Fruit fly (Drosophila melanogaster) whole organism, wandering third instar larva: ENCODE data around the gene Teh2.

Experiments
- Abd-B ChIP-seq: fragments of >200 bp; optimal IDR thresholded peaks from 2 replicates; lab custom pipeline; 2017; ENCODE audit warnings: missing biosample characterization, missing genetic modification characterization
- CrebA ChIP-seq: fragments of 200-800 bp; sonication (Bioruptor generic); optimal IDR thresholded peaks from 2 replicates; lab custom pipeline; 2016; ENCODE audit warnings: missing biosample characterization, mild to moderate bottlenecking, missing genetic modification characterization, borderline replicate concordance
- Dfd ChIP-seq: fragments of >200 bp; optimal IDR thresholded peaks from 2 replicates; lab custom pipeline; 2017; ENCODE audit warnings: missing biosample characterization, missing genetic modification characterization
- Dif ChIP-seq: fragments of 200-275, 200-300 bp; sonication (Bioruptor generic); optimal IDR thresholded peaks from 2 replicates; lab custom pipeline; 2018; ENCODE audit warnings: missing biosample characterization, missing genetic modification characterization; ENCODE audit not compliant: partially characterized antibody
- GATAd ChIP-seq: sonication (Bioruptor generic); optimal IDR thresholded peaks from 2 replicates; lab custom pipeline; 2016; ENCODE audit warnings: missing biosample characterization, missing genetic modification characterization
- HLH106 ChIP-seq: fragments of 200-800 bp; optimal IDR thresholded peaks from 3 replicates; lab custom pipeline; 2019; ENCODE audit warnings: missing biosample characterization, mild to moderate bottlenecking, missing genetic modification characterization, moderate library complexity
- Hnf4 ChIP-seq: fragments of 200-800 bp; sonication (Bioruptor generic); optimal IDR thresholded peaks from 2 replicates; lab custom pipeline; 2016; ENCODE audit warnings: missing biosample characterization, mild to moderate bottlenecking, missing genetic modification characterization
- Jra ChIP-seq: sonication (Bioruptor generic); optimal IDR thresholded peaks from 2 replicates; lab custom pipeline; 2016; ENCODE audit warnings: missing biosample characterization, missing genetic modification characterization
- Mio ChIP-seq: sonication (Bioruptor generic); optimal IDR thresholded peaks from 2 replicates; lab custom pipeline; 2016; ENCODE audit warnings: missing biosample characterization, missing genetic modification characterization
- N ChIP-seq: fragments of >200 bp; optimal IDR thresholded peaks from 2 replicates; lab custom pipeline; 2018; ENCODE audit warnings: missing biosample characterization, missing external identifiers, missing genetic modification characterization
- Rel ChIP-seq, 2 experiments: fragments of 200-800 bp; sonication (Bioruptor generic) in 1 of 2; optimal IDR thresholded peaks; 2 replicates in 1 of 2; 3 replicates in 1 of 2; lab custom pipeline; 2016 to 2019; ENCODE audit warnings: mild to moderate bottlenecking in 2 of 2, missing biosample characterization in 2 of 2, missing genetic modification characterization in 2 of 2, moderate library complexity in 1 of 2
- Sp1 ChIP-seq: fragments of 200-800 bp; sonication (Bioruptor generic); optimal IDR thresholded peaks from 3 replicates; lab custom pipeline; 2019; ENCODE audit warnings: missing biosample characterization, mild to moderate bottlenecking, missing genetic modification characterization, moderate library complexity
- Vsx2 ChIP-seq: fragments of 200-300, 225-300 bp; sonication (Bioruptor generic); optimal IDR thresholded peaks from 2 replicates; lab custom pipeline; 2018; ENCODE audit warnings: missing biosample characterization, missing genetic modification characterization; ENCODE audit not compliant: partially characterized antibody
- br ChIP-seq: fragments of 200-800 bp; sonication (Bioruptor generic); optimal IDR thresholded peaks from 2 replicates; lab custom pipeline; 2016; ENCODE audit warnings: missing biosample characterization, missing genetic modification characterization
- brk ChIP-seq: fragments of 200-800 bp; sonication (Bioruptor generic); optimal IDR thresholded peaks from 2 replicates; lab custom pipeline; 2016; ENCODE audit warnings: missing biosample characterization, mild to moderate bottlenecking, missing genetic modification characterization
- dl ChIP-seq, 2 experiments: fragments of 175-275, 200-275 bp in 1 of 2; fragments of 200-275 bp in 1 of 2; sonication (Bioruptor generic); optimal IDR thresholded peaks; lab custom pipeline; 2018; ENCODE audit warnings: mild to moderate bottlenecking in 2 of 2, missing biosample characterization in 2 of 2, missing genetic modification characterization in 2 of 2, moderate library complexity in 2 of 2; ENCODE audit not compliant: partially characterized antibody in 2 of 2, insufficient read depth in 1 of 2
- dmrt93B ChIP-seq: fragments of 200-800 bp; sonication (Bioruptor generic); optimal IDR thresholded peaks from 2 replicates; lab custom pipeline; 2018; ENCODE audit warnings: missing biosample characterization, mild to moderate bottlenecking, missing genetic modification characterization
- dsf ChIP-seq: sonication (Bioruptor generic); optimal IDR thresholded peaks from 2 replicates; lab custom pipeline; 2016; ENCODE audit warnings: missing biosample characterization, missing genetic modification characterization, borderline replicate concordance
- ey ChIP-seq: fragments of 200-800 bp; sonication (Bioruptor generic); optimal IDR thresholded peaks from 2 replicates; lab custom pipeline; 2016; ENCODE audit warnings: missing biosample characterization, missing genetic modification characterization
- foxo ChIP-seq, 2 experiments: fragments of 200-800 bp; sonication (Bioruptor generic); optimal IDR thresholded peaks; 2 replicates in 1 of 2; 3 replicates in 1 of 2; lab custom pipeline; 2016 to 2017; ENCODE audit warnings: missing biosample characterization in 2 of 2, missing genetic modification characterization in 2 of 2
- fru ChIP-seq: fragments of 200-800 bp; sonication (Bioruptor generic); optimal IDR thresholded peaks from 3 replicates; lab custom pipeline; 2016; ENCODE audit warnings: missing biosample characterization, mild to moderate bottlenecking, missing genetic modification characterization
- h ChIP-seq: fragments of 200-800 bp; sonication (Bioruptor generic); optimal IDR thresholded peaks from 3 replicates; lab custom pipeline; 2016; ENCODE audit warnings: missing biosample characterization, mild to moderate bottlenecking, missing genetic modification characterization
- jim ChIP-seq: fragments of 175-275, 200-325 bp; sonication (Bioruptor generic); optimal IDR thresholded peaks from 2 replicates; lab custom pipeline; 2016; ENCODE audit warnings: missing biosample characterization, mild to moderate bottlenecking, missing genetic modification characterization
- pan ChIP-seq: fragments of >200 bp; optimal IDR thresholded peaks from 2 replicates; lab custom pipeline; 2017
- psq ChIP-seq: fragments of 200-800 bp; sonication (Bioruptor generic); optimal IDR thresholded peaks from 3 replicates; lab custom pipeline; 2017; ENCODE audit warnings: missing biosample characterization, mild to moderate bottlenecking, missing genetic modification characterization, moderate library complexity
- rgr ChIP-seq: fragments of 200-800 bp; sonication (Bioruptor generic); optimal IDR thresholded peaks from 3 replicates; lab custom pipeline; 2016; ENCODE audit warnings: missing biosample characterization, mild to moderate bottlenecking, missing genetic modification characterization
- sage ChIP-seq: fragments of 200-800 bp; sonication (Bioruptor generic); optimal IDR thresholded peaks from 2 replicates; lab custom pipeline; 2016; ENCODE audit warnings: missing biosample characterization, mild to moderate bottlenecking, missing genetic modification characterization
- sv ChIP-seq: fragments of 200-800 bp; sonication (Bioruptor generic); optimal IDR thresholded peaks from 3 replicates; lab custom pipeline; 2016; ENCODE audit warnings: missing biosample characterization, missing genetic modification characterization
- tai ChIP-seq: sonication (Bioruptor generic); optimal IDR thresholded peaks from 2 replicates; lab custom pipeline; 2016; ENCODE audit warnings: missing biosample characterization, missing genetic modification characterization
- usp ChIP-seq: fragments of >200 bp; optimal IDR thresholded peaks from 2 replicates; lab custom pipeline; 2017; ENCODE audit warnings: missing biosample characterization, missing genetic modification characterization

The Teh2 gene

DNA sequence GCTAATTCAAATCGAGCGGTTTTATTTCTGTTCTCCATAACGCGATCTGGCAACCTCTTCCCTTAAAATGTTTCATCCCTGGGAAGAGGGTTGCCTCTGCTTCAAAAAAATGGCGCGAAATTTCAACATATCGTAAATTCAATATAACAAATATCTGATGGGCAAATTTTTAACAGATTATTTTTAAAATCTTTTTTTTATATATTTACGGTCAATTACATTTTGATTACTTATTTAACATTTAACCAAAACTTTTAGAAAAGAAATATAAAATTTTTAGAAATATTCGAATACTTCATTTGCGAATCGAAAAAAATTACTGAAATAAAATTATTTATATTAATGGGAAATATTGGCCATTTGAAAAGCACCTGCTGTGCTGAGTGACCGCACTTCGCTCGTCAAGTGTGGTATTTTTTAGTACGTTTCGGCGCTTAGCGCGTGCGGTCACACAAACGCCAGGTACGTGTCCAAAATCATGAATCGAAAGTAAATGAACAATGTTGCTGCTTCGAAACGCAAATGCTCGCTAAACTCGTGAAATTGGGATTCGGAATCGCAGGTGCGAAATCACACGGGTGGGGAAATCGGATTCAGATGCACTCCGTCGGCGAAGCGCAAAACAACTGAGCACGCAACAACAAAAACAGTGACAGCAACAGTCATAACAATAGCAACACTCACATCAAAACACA is 17.7 kb downstream of the Teh2 start, which contains the start of gene Ero1L:
TSS of gene Ero1L (plus strand) at position 448 of the 695 bp plus-strand sequence.
- TF ChIP-seq brk (no peak), h (peak; percentile 3), sage (GFP tag; lab: Kevin White, UChicago) (no peak), psq (GFP tag; lab: Kevin White, UChicago) (peak; percentile 14), Hnf4 (GFP tag; lab: Kevin White, UChicago) (peak; percentile 24), GATAd (GFP tag; lab: Kevin White, UChicago) (no peak), HLH106 (tag; lab: Kevin White, UChicago) (peak; percentile 51), Mio (GFP tag; lab: Kevin White, UChicago) (no peak), Dif (GFP tag; lab: Kevin White, UChicago) (peak; percentile 40), CrebA (GFP tag; lab: Kevin White, UChicago) (peak; percentile 51), Rel (GFP tag; optimal IDR thresholded peaks at IDR 0.05; lab: Kevin White, UChicago) (no peak), Rel (tag; optimal IDR thresholded peaks at IDR 0.05; lab: Kevin White, UChicago) (peak; percentile 67)

DNA sequence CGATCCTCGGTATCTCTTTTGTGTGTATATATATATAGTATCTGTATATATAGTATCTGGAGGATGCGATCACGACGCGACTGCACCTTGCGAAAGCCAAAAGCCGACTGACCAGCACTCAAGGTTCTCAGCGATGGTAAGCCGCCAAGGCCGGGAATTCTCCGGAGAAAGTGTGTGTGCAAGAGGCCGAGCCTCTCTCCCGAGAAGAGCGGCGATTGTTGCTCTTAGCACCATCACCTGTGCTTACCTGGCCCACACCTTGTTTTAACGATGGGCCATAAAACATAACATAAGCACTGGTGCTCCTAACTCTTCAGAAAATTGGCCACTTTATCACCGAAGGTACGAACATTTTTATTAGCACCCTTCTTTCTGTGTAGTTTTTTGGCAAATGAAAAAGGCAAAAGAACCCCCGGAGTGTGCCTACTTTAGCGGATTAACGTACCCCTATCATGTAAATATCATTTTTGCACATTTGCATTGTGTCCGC is 20.4 kb downstream of the Teh2 start, which contains the start of gene mas:
TSS of gene mas (minus strand) at position 112 of the 490 bp plus-strand sequence.
- TF ChIP-seq Dif (GFP tag; lab: Kevin White, UChicago): peak; percentile 91
- peak; percentile 22 for TF ChIP-seq fru (GFP tag; lab: Kevin White, UChicago)
- TF ChIP-seq pan: no peak
- no peak for TF ChIP-seq Rel (GFP tag; optimal IDR thresholded peaks at IDR 0.05; lab: Kevin White, UChicago)
- TF ChIP-seq Rel (tag; optimal IDR thresholded peaks at IDR 0.05; lab: Kevin White, UChicago): no peak
- no peak for TF ChIP-seq ey (GFP tag; lab: Kevin White, UChicago)
- no peak for TF ChIP-seq GATAd (GFP tag; lab: Kevin White, UChicago)
- no peak for TF ChIP-seq rgr (GFP tag; lab: Kevin White, UChicago)
- TF ChIP-seq N (GFP tag; lab: Kevin White, UChicago): no peak
- peak; percentile 38 to 89 for TF ChIP-seq dl (GFP tag; optimal IDR thresholded peaks at IDR 0.05; lab: Kevin White, UChicago; ENCODE audit: insufficient read depth in 1 of 2, partially characterized antibody in 2 of 2)
- TF ChIP-seq HLH106 (tag; lab: Kevin White, UChicago): no peak
- TF ChIP-seq br (GFP tag; lab: Kevin White, UChicago): no peak

DNA sequence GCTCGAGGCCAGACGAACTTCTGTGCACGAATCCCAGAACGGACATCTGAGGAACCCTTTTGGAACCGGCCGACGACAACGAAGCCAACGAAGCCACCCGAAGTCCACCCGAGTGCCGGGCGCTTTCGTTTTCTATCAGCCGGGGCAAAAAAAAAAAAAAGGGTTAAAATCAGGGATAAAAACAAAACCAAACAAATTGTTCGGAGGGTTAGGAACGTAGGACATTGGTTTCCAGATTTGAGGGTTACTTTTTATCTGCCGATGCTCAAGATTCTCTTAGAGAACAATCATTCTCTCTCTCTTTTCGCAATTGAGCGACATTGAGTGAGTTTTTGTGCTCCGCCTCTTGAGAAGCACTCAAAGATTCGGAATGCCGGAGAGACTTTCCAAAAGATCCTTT is 26.9 kb downstream of the Teh2 start, which contains the start of gene nab:
TSS of gene nab (minus strand) at position 7 of the 400 bp plus-strand sequence.
- TF ChIP-seq Dfd (GFP tag; lab: Kevin White, UChicago): no peak
- peak; percentile 62 for TF ChIP-seq CrebA (GFP tag; lab: Kevin White, UChicago)
- TF ChIP-seq usp: no peak
- no peak for TF ChIP-seq sv (GFP tag; lab: Kevin White, UChicago)
- TF ChIP-seq foxo (GFP tag; optimal IDR thresholded peaks at IDR 0.05; lab: Kevin White, UChicago): no peak
- TF ChIP-seq Jra (GFP tag; lab: Kevin White, UChicago): no peak
- no peak for TF ChIP-seq sage (GFP tag; lab: Kevin White, UChicago)
- TF ChIP-seq dmrt93B (GFP tag; lab: Kevin White, UChicago): no peak
- no peak for TF ChIP-seq Hnf4 (GFP tag; lab: Kevin White, UChicago)
- no peak for TF ChIP-seq Mio (GFP tag; lab: Kevin White, UChicago)
- peak; percentile 44 for TF ChIP-seq Sp1 (GFP tag; lab: Kevin White, UChicago)
- TF ChIP-seq dl (GFP tag; optimal IDR thresholded peaks at IDR 0.05; lab: Kevin White, UChicago; ENCODE audit: insufficient read depth in 1 of 2, partially characterized antibody in 2 of 2): no peak
- TF ChIP-seq tai (GFP tag; lab: Kevin White, UChicago): no peak
- no peak for TF ChIP-seq jim
- TF ChIP-seq HLH106 (tag; lab: Kevin White, UChicago): no peak
- no peak for TF ChIP-seq Abd-B (GFP tag; lab: Kevin White, UChicago)
- TF ChIP-seq fru (GFP tag; lab: Kevin White, UChicago): no peak
- no peak for TF ChIP-seq dsf (GFP tag; lab: Kevin White, UChicago)

DNA sequence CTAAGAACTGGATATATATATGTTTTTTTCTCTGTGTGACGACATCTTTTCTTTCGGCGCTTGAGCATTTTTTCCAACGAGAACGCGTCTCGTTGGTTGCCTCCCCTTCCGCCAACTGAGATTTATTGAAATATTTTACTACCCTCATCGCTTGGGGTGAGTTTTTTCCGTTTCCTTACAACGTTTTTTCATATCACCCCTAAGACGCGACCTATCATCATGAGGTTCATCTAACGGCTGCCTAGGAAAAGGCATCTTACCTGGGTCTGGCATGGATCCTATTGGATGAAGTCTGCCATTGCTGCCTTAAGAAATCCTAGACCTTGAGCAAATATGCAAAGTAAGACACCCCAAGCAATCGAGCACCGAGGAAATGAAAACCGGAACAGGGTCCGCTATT is 28.6 kb downstream of the Teh2 start:
- no peak for TF ChIP-seq Vsx2
